Fruit fly (Drosophila melanogaster) whole organism: ENCODE results near the gene CG17118.

Source experiments
- CG8478 ChIP-seq: fragments of >200 bp; optimal IDR thresholded peaks from 2 replicates; lab custom pipeline; 2018; ENCODE audit warnings: inconsistent platforms
- EcR ChIP-seq, 2 experiments: fragments of >200 bp; optimal IDR thresholded peaks; 2 replicates each; lab custom pipeline; 2017; ENCODE audit warnings: missing biosample characterization in 2 of 2, missing genetic modification characterization in 2 of 2, missing genetic modification reagents in 2 of 2
- usp ChIP-seq: fragments of >200 bp; optimal IDR thresholded peaks from 2 replicates; lab custom pipeline; 2017; ENCODE audit warnings: missing biosample characterization, missing genetic modification characterization, mixed read lengths

DNA sequence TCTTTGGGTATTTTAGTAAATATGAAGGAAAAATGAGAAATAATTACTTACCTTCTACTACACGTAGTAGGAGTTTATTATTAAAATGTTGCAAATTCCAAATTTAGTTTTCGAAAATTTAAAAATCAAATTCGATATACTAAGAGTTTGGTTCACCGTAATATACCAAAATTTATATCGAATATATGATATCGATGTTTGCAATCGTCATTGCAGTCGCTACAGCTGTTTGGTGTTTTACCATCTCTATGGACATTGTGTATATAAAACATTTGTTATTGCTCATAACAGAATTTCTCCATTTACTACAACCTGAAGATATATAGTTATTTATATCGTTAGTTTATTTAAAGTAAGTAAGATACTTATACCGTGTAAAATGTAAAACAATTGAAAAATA, 1.3 kb upstream of the CG17118 start, which contains the start of gene CG6443:
- TF ChIP-seq EcR (GFP tag; optimal IDR thresholded peaks at IDR 0.05; lab: Kevin White, UChicago) (no peak), usp (no peak), CG8478 (lab: Kevin White, UChicago) (no peak)
